Worm (Caenorhabditis elegans) whole organism, L2 larva: ENCODE measurements around the gene C53C11.1.

ENCODE experiments used
- C34F6.9 ChIP-seq: fragments of 150-350 bp; optimal IDR thresholded peaks from 2 replicates; lab custom pipeline; 2014; ENCODE audit warnings: missing biosample characterization, missing genetic modification characterization
- R02D3.7 ChIP-seq: fragments of 150-350 bp; optimal IDR thresholded peaks from 2 replicates; lab custom pipeline; 2014; ENCODE audit warnings: missing biosample characterization, missing genetic modification characterization
- Y55F3AM.14 ChIP-seq: fragments of 200-800 bp; sonication (Bioruptor generic); optimal IDR thresholded peaks from 2 replicates; lab custom pipeline; 2018; ENCODE audit warnings: mild to moderate bottlenecking, missing genetic modification characterization, missing compliant biosample characterization
- ZK546.5 ChIP-seq: sonication (generic microtip); optimal IDR thresholded peaks from 2 replicates; lab custom pipeline; 2017; ENCODE audit warnings: missing biosample characterization, missing genetic modification characterization
- alr-1 ChIP-seq: fragments of 150-350 bp; optimal IDR thresholded peaks from 2 replicates; lab custom pipeline; 2014; ENCODE audit warnings: missing biosample characterization, missing genetic modification characterization
- ama-1 ChIP-seq: fragments of 150-350 bp; optimal IDR thresholded peaks from 2 replicates; lab custom pipeline; 2018; ENCODE audit warnings: inconsistent platforms
- blmp-1 ChIP-seq: sonication (generic microtip); optimal IDR thresholded peaks from 2 replicates; lab custom pipeline; 2017; ENCODE audit warnings: missing genetic modification characterization, mild to moderate bottlenecking, missing compliant biosample characterization, antibody characterized with exemption, moderate library complexity; ENCODE audit not compliant: insufficient read depth
- ceh-16 ChIP-seq: fragments of 150-350 bp; optimal IDR thresholded peaks from 2 replicates; lab custom pipeline; 2014; ENCODE audit warnings: missing biosample characterization, missing genetic modification characterization
- ceh-82 ChIP-seq: fragments of 150-350 bp; optimal IDR thresholded peaks from 2 replicates; lab custom pipeline; 2014; ENCODE audit warnings: missing biosample characterization, missing genetic modification characterization
- egl-27 ChIP-seq: sonication (generic microtip); optimal IDR thresholded peaks from 3 replicates; lab custom pipeline; 2017; ENCODE audit warnings: missing biosample characterization, missing genetic modification reagents, missing genetic modification characterization
- fos-1 ChIP-seq: fragments of 150-350 bp; optimal IDR thresholded peaks from 2 replicates; lab custom pipeline; 2014; ENCODE audit warnings: missing biosample characterization, missing genetic modification characterization
- lin-11 ChIP-seq: fragments of 150-350 bp; sonication (generic microtip); optimal IDR thresholded peaks from 2 replicates; lab custom pipeline; 2014; ENCODE audit warnings: missing biosample characterization, missing genetic modification characterization, inconsistent platforms, mixed read lengths
- lsy-2 ChIP-seq, 2 experiments: fragments of 150-350 bp in 1 of 2; sonication (generic microtip) in 1 of 2; optimal IDR thresholded peaks; 2 replicates each; lab custom pipeline; 2014 to 2017; ENCODE audit warnings: missing biosample characterization in 2 of 2, missing genetic modification characterization in 2 of 2
- mab-5 ChIP-seq: fragments of 150-350 bp; optimal IDR thresholded peaks from 2 replicates; lab custom pipeline; 2014; ENCODE audit warnings: missing biosample characterization, missing genetic modification characterization
- mbf-1 ChIP-seq: sonication (generic microtip); optimal IDR thresholded peaks from 2 replicates; lab custom pipeline; 2017; ENCODE audit warnings: missing biosample characterization, missing genetic modification characterization
- mdl-1 ChIP-seq, 2 experiments: fragments of 150-350 bp in 1 of 2; sonication (generic microtip) in 1 of 2; optimal IDR thresholded peaks; 2 replicates each; lab custom pipeline; 2017; ENCODE audit warnings: missing biosample characterization in 2 of 2, missing genetic modification characterization in 2 of 2
- nhr-11 ChIP-seq: fragments of 150-350 bp; optimal IDR thresholded peaks from 2 replicates; lab custom pipeline; 2014; ENCODE audit warnings: missing biosample characterization, missing genetic modification characterization
- nhr-12 ChIP-seq: fragments of 150-350 bp; optimal IDR thresholded peaks from 2 replicates; lab custom pipeline; 2014; ENCODE audit warnings: missing biosample characterization, missing genetic modification characterization
- nhr-129 ChIP-seq: fragments of 150-350 bp; optimal IDR thresholded peaks from 2 replicates; lab custom pipeline; 2014; ENCODE audit warnings: missing biosample characterization, missing genetic modification characterization
- nhr-21 ChIP-seq: fragments of 150-350 bp; optimal IDR thresholded peaks from 2 replicates; lab custom pipeline; 2014; ENCODE audit warnings: missing biosample characterization, missing genetic modification characterization
- nhr-23 ChIP-seq: fragments of 150-350 bp; optimal IDR thresholded peaks from 2 replicates; lab custom pipeline; 2014; ENCODE audit warnings: missing biosample characterization, missing genetic modification reagents, missing genetic modification characterization
- nhr-25 ChIP-seq: fragments of 150-350 bp; sonication (generic microtip); optimal IDR thresholded peaks from 3 replicates; lab custom pipeline; 2014; ENCODE audit warnings: missing biosample characterization, missing genetic modification characterization
- peb-1 ChIP-seq: fragments of 150-350 bp; optimal IDR thresholded peaks from 2 replicates; lab custom pipeline; 2014; ENCODE audit warnings: missing biosample characterization, missing genetic modification characterization
- sem-4 ChIP-seq: fragments of 150-350 bp; optimal IDR thresholded peaks from 2 replicates; lab custom pipeline; 2014; ENCODE audit warnings: missing biosample characterization, missing genetic modification reagents, missing genetic modification characterization
- skn-1 ChIP-seq: sonication (generic microtip); optimal IDR thresholded peaks from 2 replicates; lab custom pipeline; 2017; ENCODE audit warnings: missing biosample characterization, missing genetic modification characterization
- sma-3 ChIP-seq: sonication (generic microtip); optimal IDR thresholded peaks from 2 replicates; lab custom pipeline; 2016; ENCODE audit warnings: missing genetic modification reagents, missing genetic modification characterization, missing compliant biosample characterization
- sma-9 ChIP-seq, 2 experiments: fragments of 150-350 bp in 1 of 2; sonication (generic microtip) in 1 of 2; optimal IDR thresholded peaks; 2 replicates each; lab custom pipeline; 2014 to 2016; ENCODE audit warnings: missing genetic modification characterization in 2 of 2, mild to moderate bottlenecking in 1 of 2, missing biosample characterization in 1 of 2, missing compliant biosample characterization in 1 of 2, missing genetic modification reagents in 1 of 2, moderate library complexity in 1 of 2
- snpc-4 ChIP-seq: fragments of 150-350 bp; optimal IDR thresholded peaks from 2 replicates; lab custom pipeline; 2014; ENCODE audit warnings: missing biosample characterization, missing genetic modification characterization
- unc-39 ChIP-seq: fragments of 150-350 bp; optimal IDR thresholded peaks from 2 replicates; lab custom pipeline; 2014; ENCODE audit warnings: missing biosample characterization, missing genetic modification characterization
- unc-55 ChIP-seq: fragments of 150-350 bp; sonication (generic microtip); optimal IDR thresholded peaks from 3 replicates; lab custom pipeline; 2014; ENCODE audit warnings: missing biosample characterization, missing genetic modification reagents, missing genetic modification characterization
- zag-1 ChIP-seq: fragments of 150-350 bp; optimal IDR thresholded peaks from 2 replicates; lab custom pipeline; 2014; ENCODE audit warnings: missing biosample characterization, missing genetic modification characterization
- ztf-4 ChIP-seq: fragments of 150-350 bp; optimal IDR thresholded peaks from 2 replicates; lab custom pipeline; 2014; ENCODE audit warnings: missing biosample characterization, missing genetic modification characterization

C53C11.1 gene

ce11 chrX:17368542-17368941 is 28.0 kb downstream of the C53C11.1 start, which contains the start of gene mfsd-10:
Gene mfsd-10 (minus strand): TSS chrX:17368642.
- TF ChIP-seq nhr-12 (tag; lab: Kevin White, UChicago) = no peak
- TF ChIP-seq sma-9 (GFP tag; optimal IDR thresholded peaks at IDR 0.05; lab: Kevin White, UChicago) = no peak
- TF ChIP-seq sma-9 (tag; optimal IDR thresholded peaks at IDR 0.05; lab: Kevin White, UChicago) = no peak
- TF ChIP-seq ZK546.5 = no peak
- no peak for TF ChIP-seq ceh-82 (tag; lab: Kevin White, UChicago)
- no peak for TF ChIP-seq unc-55 (GFP tag; lab: Kevin White, UChicago)
- no peak for TF ChIP-seq mbf-1 (tag; lab: Kevin White, UChicago)
- no peak for TF ChIP-seq nhr-23 (tag; lab: Kevin White, UChicago)
- TF ChIP-seq sma-3 (GFP tag; lab: Kevin White, UChicago) = no peak
- TF ChIP-seq snpc-4 (tag; lab: Kevin White, UChicago) = no peak
- TF ChIP-seq ztf-4 (tag; lab: Kevin White, UChicago) = no peak
- TF ChIP-seq ama-1 (lab: Kevin White, UChicago) = no peak
- TF ChIP-seq C34F6.9 (tag; lab: Kevin White, UChicago) = no peak
- TF ChIP-seq sem-4 = no peak
- TF ChIP-seq ceh-16 = no peak

DNA sequence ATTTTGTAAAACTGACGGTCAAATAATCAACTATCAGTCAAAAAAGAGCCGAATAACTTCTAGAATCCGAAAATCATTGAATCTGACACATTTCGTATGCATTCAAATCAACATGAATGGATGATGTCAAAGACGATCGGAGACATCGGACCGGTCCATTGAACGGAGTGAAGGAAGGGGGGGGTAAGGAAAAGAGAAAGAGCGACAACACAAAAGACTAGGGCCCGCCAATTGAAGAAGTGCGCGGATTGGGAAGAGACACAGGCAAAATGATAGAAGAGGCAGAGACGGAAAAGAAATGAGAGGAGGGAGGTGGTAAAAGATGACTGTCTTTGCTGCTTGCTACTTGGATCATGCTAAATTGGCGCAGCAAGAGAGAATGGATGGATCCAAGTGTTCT is 28.9 kb downstream of the C53C11.1 start:
- TF ChIP-seq nhr-25 (tag; lab: Kevin White, UChicago) = peak; percentile 22
- TF ChIP-seq nhr-129 (tag; lab: Kevin White, UChicago) = peak; percentile 40
- TF ChIP-seq sem-4 = peak; percentile 12
- no peak for TF ChIP-seq skn-1 (tag; lab: Kevin White, UChicago)
- no peak for TF ChIP-seq peb-1 (tag; lab: Kevin White, UChicago)

DNA sequence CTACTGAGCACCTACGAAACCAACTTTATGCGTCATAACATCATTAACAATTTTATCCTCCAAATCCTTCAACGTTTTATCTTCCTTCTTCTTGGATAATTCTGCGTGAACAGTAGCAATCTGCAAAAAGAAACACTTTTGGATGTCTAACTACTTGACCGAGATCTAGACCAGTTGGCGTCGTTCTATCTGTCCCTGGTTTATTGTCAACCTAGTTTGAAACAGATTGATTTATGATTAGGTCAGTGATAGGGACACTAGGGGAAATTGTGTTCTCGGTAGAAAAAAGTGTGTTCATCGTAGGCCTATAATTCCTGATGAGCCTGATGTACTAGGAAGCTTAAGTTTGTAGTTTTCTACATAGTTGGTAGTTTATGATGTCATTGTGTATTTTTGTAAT is 33.4 kb downstream of the C53C11.1 start:
- TF ChIP-seq sma-3 (GFP tag; lab: Kevin White, UChicago) (peak; percentile 53), unc-39 (tag; lab: Kevin White, UChicago) (no peak), sma-9 (GFP tag; optimal IDR thresholded peaks at IDR 0.05; lab: Kevin White, UChicago) (peak; percentile 44), sma-9 (tag; optimal IDR thresholded peaks at IDR 0.05; lab: Kevin White, UChicago) (no peak)

DNA sequence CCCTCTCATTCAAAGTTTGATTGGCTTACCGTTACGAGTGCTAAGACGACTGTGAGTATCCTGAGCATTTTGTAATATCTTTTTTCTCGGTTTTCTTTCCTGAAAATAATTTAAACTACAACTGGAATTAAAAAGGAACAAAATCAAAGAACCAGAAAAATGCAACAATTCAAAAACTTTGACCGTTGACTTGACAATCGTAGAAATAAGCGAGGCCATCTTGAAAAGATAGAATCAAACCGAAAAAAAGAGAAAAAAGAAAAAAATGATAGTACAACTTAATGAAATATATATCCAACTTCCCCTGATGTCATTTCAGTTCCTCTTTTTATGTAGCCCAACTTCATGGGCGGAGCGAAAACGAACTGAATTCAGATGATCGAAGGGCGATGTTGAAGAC is 34.0 kb downstream of the C53C11.1 start, which contains the start of gene F10D7.3:
Gene F10D7.3 (minus strand): TSS at position 101 of the 400 bp plus-strand sequence.
- TF ChIP-seq lin-11 (tag; lab: Kevin White, UChicago) (no peak), unc-55 (GFP tag; lab: Kevin White, UChicago) (no peak), mbf-1 (tag; lab: Kevin White, UChicago) (no peak), nhr-11 (no peak), R02D3.7 (no peak), blmp-1 (tag; lab: Kevin White, UChicago) (no peak), alr-1 (tag; lab: Kevin White, UChicago) (no peak), skn-1 (tag; lab: Kevin White, UChicago) (no peak), zag-1 (tag; lab: Kevin White, UChicago) (no peak), egl-27 (no peak), nhr-129 (tag; lab: Kevin White, UChicago) (no peak), ama-1 (lab: Kevin White, UChicago) (no peak), nhr-21 (tag; lab: Kevin White, UChicago) (no peak), lsy-2 (tag; optimal IDR thresholded peaks at IDR 0.05; lab: Kevin White, UChicago) (no peak), sma-9 (GFP tag; optimal IDR thresholded peaks at IDR 0.05; lab: Kevin White, UChicago) (no peak), sma-9 (tag; optimal IDR thresholded peaks at IDR 0.05; lab: Kevin White, UChicago) (no peak), fos-1 (tag; lab: Kevin White, UChicago) (no peak), mab-5 (tag; lab: Kevin White, UChicago) (no peak), mdl-1 (tag; optimal IDR thresholded peaks at IDR 0.05; lab: Kevin White, UChicago) (no peak)

- peak; percentile 16 for TF ChIP-seq fos-1 (tag; lab: Kevin White, UChicago)
- TF ChIP-seq blmp-1 (tag; lab: Kevin White, UChicago) = no peak
- TF ChIP-seq Y55F3AM.14 = no peak
Observed at ce11 chrX:17375877-17376276, 35.3 kb downstream of the C53C11.1 start.
